Fruit fly (Drosophila melanogaster): ENCODE data around the gene MED6.

Gene MED6

dm6 chr3R:9759360-9760191 lies 9.2 kb downstream of the MED6 start, which contains the start of gene Mpi (continued):
- TF ChIP-seq HHEX (GFP tag; optimal IDR thresholded peaks at IDR 0.05): no peak
- TF ChIP-seq Side (GFP tag; optimal IDR thresholded peaks at IDR 0.05): no peak
- TF ChIP-seq H2.0 (GFP tag; IDR thresholded peaks at IDR 0.05): no peak
- TF ChIP-seq Drgx (GFP tag; IDR thresholded peaks at IDR 0.05): no peak
- no peak for TF ChIP-seq ranshi (GFP tag; IDR thresholded peaks at IDR 0.05)
- TF ChIP-seq phol (tag; optimal IDR thresholded peaks at IDR 0.05): peak; percentile 51
- peak; percentile 63 for TF ChIP-seq unc-4 (GFP tag; IDR thresholded peaks at IDR 0.05; ENCODE audit: partially characterized antibody)
- no peak for TF ChIP-seq Xbp1 (GFP tag; optimal IDR thresholded peaks at IDR 0.05)
- TF ChIP-seq CG10267 (tag; optimal IDR thresholded peaks at IDR 0.05): peak; percentile 48
- TF ChIP-seq CG6791 (GFP tag; IDR thresholded peaks at IDR 0.05; ENCODE audit: partially characterized antibody): no peak
- TF ChIP-seq da (GFP tag; optimal IDR thresholded peaks at IDR 0.05): no peak
- TF ChIP-seq sc (optimal IDR thresholded peaks at IDR 0.05): no peak
- TF ChIP-seq sc (GFP tag; optimal IDR thresholded peaks at IDR 0.05): no peak
- TF ChIP-seq CG8359 (GFP tag; optimal IDR thresholded peaks at IDR 0.05; ENCODE audit: borderline replicate concordance): peak; percentile 100
- peak; percentile 92 for TF ChIP-seq row (GFP tag; IDR thresholded peaks at IDR 0.05)
- TF ChIP-seq Ets97D (GFP tag; optimal IDR thresholded peaks at IDR 0.05): no peak
- TF ChIP-seq chif (GFP tag; optimal IDR thresholded peaks at IDR 0.05): no peak
- no peak for TF ChIP-seq CG6175 (GFP tag; IDR thresholded peaks at IDR 0.05)
- TF ChIP-seq Bgb (GFP tag; IDR thresholded peaks at IDR 0.05; ENCODE audit: partially characterized antibody): no peak
- TF ChIP-seq en (GFP tag; optimal IDR thresholded peaks at IDR 0.05): no peak
- no peak for TF ChIP-seq scrt (GFP tag; optimal IDR thresholded peaks at IDR 0.05)
- TF ChIP-seq Mad (GFP tag; optimal IDR thresholded peaks at IDR 0.05): no peak
- no peak for TF ChIP-seq pan (optimal IDR thresholded peaks at IDR 0.05)
- peak in 1 of 2 experiments; percentile 28 for TF ChIP-seq pan (GFP tag; optimal IDR thresholded peaks at IDR 0.05 in 1 of 2, IDR thresholded peaks at IDR 0.05 in 1 of 2)
- peak; percentile 44 for TF ChIP-seq inv (GFP tag; IDR thresholded peaks at IDR 0.05; ENCODE audit: partially characterized antibody)
- TF ChIP-seq Opbp (GFP tag; IDR thresholded peaks at IDR 0.05; ENCODE audit: partially characterized antibody): no peak
- no peak for TF ChIP-seq zfh2 (GFP tag; optimal IDR thresholded peaks at IDR 0.05)
- no peak for TF ChIP-seq CG15011 (GFP tag; optimal IDR thresholded peaks at IDR 0.05)
- TF ChIP-seq CG43689 (GFP tag; IDR thresholded peaks at IDR 0.05): no peak
- peak; percentile 22 for TF ChIP-seq CG7987 (GFP tag; optimal IDR thresholded peaks at IDR 0.05)
- no peak for TF ChIP-seq p53 (GFP tag; optimal IDR thresholded peaks at IDR 0.05)
- no peak for TF ChIP-seq dmrt99B (tag; optimal IDR thresholded peaks at IDR 0.05)
- peak in 1 of 2 experiments; percentile 25 for TF ChIP-seq dpn (GFP tag; optimal IDR thresholded peaks at IDR 0.05)
- no peak for TF ChIP-seq sima (GFP tag; optimal IDR thresholded peaks at IDR 0.05)
- peak; percentile 77 for TF ChIP-seq Sry-δ (GFP tag; optimal IDR thresholded peaks at IDR 0.05)
- no peak for TF ChIP-seq esg (GFP tag; conservative IDR thresholded peaks at IDR 0.05)
- peak; percentile 18 for TF ChIP-seq CG30403 (GFP tag; optimal IDR thresholded peaks at IDR 0.05)
- no peak for TF ChIP-seq fru (optimal IDR thresholded peaks at IDR 0.05)
- TF ChIP-seq CG7839 (tag; optimal IDR thresholded peaks at IDR 0.05): no peak
- TF ChIP-seq Ets65A (GFP tag): no peak
- peak; percentile 1 for TF ChIP-seq CG1602 (GFP tag; optimal IDR thresholded peaks at IDR 0.05)
- no peak for TF ChIP-seq ara (GFP tag; IDR thresholded peaks at IDR 0.05)
- TF ChIP-seq Med (GFP tag): peak; percentile 75
- TF ChIP-seq az2 (GFP tag; optimal IDR thresholded peaks at IDR 0.05): peak; percentile 37
- TF ChIP-seq klu (GFP tag; IDR thresholded peaks at IDR 0.05): no peak
- no peak for TF ChIP-seq CG11398 (GFP tag; optimal IDR thresholded peaks at IDR 0.05)
- TF ChIP-seq YL-1 (GFP tag; optimal IDR thresholded peaks at IDR 0.05): peak; percentile 88
- TF ChIP-seq fd3F (GFP tag; optimal IDR thresholded peaks at IDR 0.05): peak; percentile 2
- TF ChIP-seq CG2120 (GFP tag; optimal IDR thresholded peaks at IDR 0.05): peak; percentile 55
- no peak for TF ChIP-seq CG1529 (GFP tag; optimal IDR thresholded peaks at IDR 0.05)
- no peak for TF ChIP-seq Oli (tag; optimal IDR thresholded peaks at IDR 0.05)
